Fruit fly (Drosophila melanogaster) whole organism, embryonic: Measurements from ENCODE around the gene Fnta.

ENCODE experiments used
- Aef1 ChIP-seq: fragments of 200-800 bp; sonication (Bioruptor generic); IDR thresholded peaks from 3 replicates; pipeline ENCODE4 v1.3.6; 2022; ENCODE audit warnings: missing biosample characterization, missing genetic modification characterization
- Asciz ChIP-seq: fragments of 200-800 bp; sonication (Bioruptor generic); optimal IDR thresholded peaks from 2 replicates; lab custom pipeline; 2017; ENCODE audit warnings: missing biosample characterization, mild to moderate bottlenecking, missing genetic modification characterization, missing genetic modification reagents
- Atf-2 ChIP-seq: fragments of 200-800 bp; sonication (Bioruptor generic); optimal IDR thresholded peaks from 2 replicates; lab custom pipeline; 2016; ENCODE audit warnings: missing biosample characterization, missing genetic modification characterization
- CG10209 ChIP-seq: fragments of 200-800 bp; sonication (Bioruptor generic); optimal IDR thresholded peaks from 3 replicates; lab custom pipeline; 2017; ENCODE audit warnings: missing biosample characterization, mild to moderate bottlenecking, missing genetic modification characterization, missing genetic modification reagents
- CG1024 ChIP-seq: fragments of 200-800 bp; sonication (Bioruptor generic); IDR thresholded peaks from 2 replicates; pipeline ENCODE4 v1.3.6; 2022; ENCODE audit warnings: missing biosample characterization, missing genetic modification characterization
- CG10543 ChIP-seq: fragments of 200-800 bp; sonication (Bioruptor generic); optimal IDR thresholded peaks from 3 replicates; lab custom pipeline; 2017; ENCODE audit warnings: missing biosample characterization, mild to moderate bottlenecking, missing genetic modification characterization, moderate library complexity
- CG10565 ChIP-seq: fragments of 200-800 bp; sonication (Bioruptor generic); optimal IDR thresholded peaks from 3 replicates; lab custom pipeline; 2016; ENCODE audit warnings: missing biosample characterization, mild to moderate bottlenecking, missing genetic modification characterization
- CG10654 ChIP-seq: fragments of 200-800 bp; sonication (Bioruptor generic); optimal IDR thresholded peaks from 2 replicates; lab custom pipeline; 2016; ENCODE audit warnings: missing biosample characterization, missing genetic modification characterization
- CG13123 ChIP-seq: fragments of 200-800 bp; sonication (Bioruptor generic); optimal IDR thresholded peaks from 2 replicates; lab custom pipeline; 2016; ENCODE audit warnings: missing biosample characterization, missing genetic modification characterization
- CG14014 ChIP-seq: fragments of 200-800 bp; sonication (Bioruptor generic); IDR thresholded peaks from 2 replicates; pipeline ENCODE4 v1.3.6; 2022; ENCODE audit warnings: missing biosample characterization, missing genetic modification characterization
- CG14667 ChIP-seq: fragments of 200-800 bp; sonication (Bioruptor generic); IDR thresholded peaks from 2 replicates; pipeline ENCODE4 v1.3.6; 2022; ENCODE audit warnings: missing biosample characterization, missing genetic modification characterization
- CG15269 ChIP-seq: fragments of 200-800 bp; sonication (Bioruptor generic); optimal IDR thresholded peaks from 2 replicates; lab custom pipeline; 2018; ENCODE audit warnings: missing biosample characterization, mild to moderate bottlenecking, missing genetic modification characterization, moderate library complexity
- CG15514 ChIP-seq: fragments of 200-800 bp; sonication (Bioruptor generic); optimal IDR thresholded peaks from 3 replicates; lab custom pipeline; 2017; ENCODE audit warnings: missing biosample characterization, missing genetic modification characterization, mild to moderate bottlenecking, moderate library complexity, missing genetic modification reagents
- CG2678 ChIP-seq: fragments of 200-800 bp; sonication (Bioruptor generic); optimal IDR thresholded peaks from 3 replicates; lab custom pipeline; 2019; ENCODE audit warnings: missing biosample characterization, mild to moderate bottlenecking, missing genetic modification characterization, moderate library complexity
- CG2712 ChIP-seq: fragments of 200-800 bp; optimal IDR thresholded peaks from 3 replicates; lab custom pipeline; 2019; ENCODE audit warnings: missing biosample characterization, mild to moderate bottlenecking, missing genetic modification characterization, moderate library complexity
- CG31224 ChIP-seq: fragments of 200-800 bp; sonication (Bioruptor generic); IDR thresholded peaks from 2 replicates; pipeline ENCODE4 v1.3.6; 2022; ENCODE audit warnings: missing biosample characterization, missing genetic modification characterization
- CG32532 ChIP-seq: fragments of 200-800 bp; sonication (Bioruptor generic); IDR thresholded peaks from 2 replicates; pipeline ENCODE4 v1.3.6; 2022; ENCODE audit warnings: missing biosample characterization, missing genetic modification characterization
- CG3847 ChIP-seq: fragments of 200-800 bp; sonication (Bioruptor generic); IDR thresholded peaks from 2 replicates; pipeline ENCODE4 v1.3.6; 2022; ENCODE audit warnings: missing biosample characterization, missing genetic modification characterization
- CG4360 ChIP-seq: fragments of 200-800 bp; sonication (Bioruptor generic); IDR thresholded peaks from 2 replicates; pipeline ENCODE4 v1.3.6; 2022; ENCODE audit warnings: missing biosample characterization, missing genetic modification characterization
- CG6689 ChIP-seq: fragments of 200-800 bp; sonication (Bioruptor generic); IDR thresholded peaks from 2 replicates; pipeline ENCODE4 v1.3.6; 2022; ENCODE audit warnings: missing biosample characterization, missing genetic modification characterization
- CG8290 ChIP-seq, 3 experiments: fragments of 200-800 bp; sonication (Bioruptor generic); optimal IDR thresholded peaks; 2 replicates each; lab custom pipeline; 2016 to 2019; ENCODE audit warnings: missing biosample characterization in 3 of 3, missing genetic modification characterization in 3 of 3, mild to moderate bottlenecking in 2 of 3, moderate library complexity in 1 of 3
- CG9727 ChIP-seq: fragments of 200-800 bp; sonication (Bioruptor generic); optimal IDR thresholded peaks from 3 replicates; lab custom pipeline; 2017; ENCODE audit warnings: missing biosample characterization, mild to moderate bottlenecking, missing genetic modification characterization
- CG9797 ChIP-seq: fragments of 200-800 bp; sonication (Bioruptor generic); optimal IDR thresholded peaks from 3 replicates; lab custom pipeline; 2018; ENCODE audit warnings: missing biosample characterization, mild to moderate bottlenecking, missing genetic modification characterization
- CG9817 ChIP-seq: fragments of 200-800 bp; sonication (Bioruptor generic); optimal IDR thresholded peaks from 2 replicates; lab custom pipeline; 2018; ENCODE audit warnings: missing biosample characterization, mild to moderate bottlenecking, missing genetic modification characterization, moderate library complexity
- D ChIP-seq, 2 experiments: fragments of 200-800 bp in 1 of 2; fragments of >200 bp in 1 of 2; sonication (Bioruptor generic) in 1 of 2; optimal IDR thresholded peaks; 2 replicates in 1 of 2; 3 replicates in 1 of 2; lab custom pipeline; 2017; ENCODE audit warnings: mild to moderate bottlenecking in 1 of 2, missing biosample characterization in 1 of 2, missing genetic modification characterization in 1 of 2, missing genetic modification reagents in 1 of 2
- Drgx ChIP-seq: fragments of 200-800 bp; sonication (Bioruptor generic); IDR thresholded peaks from 2 replicates; pipeline ENCODE4 v1.3.6; 2022; ENCODE audit warnings: missing biosample characterization, missing genetic modification characterization
- E2f1 ChIP-seq: fragments of 200-800 bp; sonication (Bioruptor generic); IDR thresholded peaks from 2 replicates; pipeline ENCODE4 v1.3.6; 2022; ENCODE audit warnings: missing biosample characterization, missing genetic modification characterization
- ERR ChIP-seq: fragments of 200-800 bp; sonication (Bioruptor generic); optimal IDR thresholded peaks from 2 replicates; lab custom pipeline; 2016; ENCODE audit warnings: missing biosample characterization, missing genetic modification characterization
- Ets97D ChIP-seq: fragments of 200-800 bp; sonication (Bioruptor generic); optimal IDR thresholded peaks from 3 replicates; lab custom pipeline; 2016; ENCODE audit warnings: missing biosample characterization, missing genetic modification characterization
- Fer2 ChIP-seq: fragments of 200-800 bp; sonication (Bioruptor generic); optimal IDR thresholded peaks from 2 replicates; lab custom pipeline; 2018; ENCODE audit warnings: missing biosample characterization, mild to moderate bottlenecking, missing genetic modification characterization, moderate library complexity
- H15 ChIP-seq: fragments of 200-800 bp; sonication (Bioruptor generic); IDR thresholded peaks from 3 replicates; pipeline ENCODE4 v1.3.6; 2022; ENCODE audit warnings: missing biosample characterization, missing genetic modification characterization
- Hey ChIP-seq: fragments of 200-800 bp; sonication (Bioruptor generic); optimal IDR thresholded peaks from 3 replicates; lab custom pipeline; 2018; ENCODE audit warnings: missing biosample characterization, mild to moderate bottlenecking, missing genetic modification characterization
- Hr39 ChIP-seq: fragments of >200 bp; optimal IDR thresholded peaks from 2 replicates; lab custom pipeline; 2017
- Vsx1 ChIP-seq: fragments of 200-800 bp; sonication (Bioruptor generic); optimal IDR thresholded peaks from 2 replicates; lab custom pipeline; 2017; ENCODE audit warnings: missing biosample characterization, mild to moderate bottlenecking, missing genetic modification characterization, missing genetic modification reagents
- chinmo ChIP-seq: fragments of 200-800 bp; sonication (Bioruptor generic); IDR thresholded peaks from 4 replicates; pipeline ENCODE4 v1.3.6; 2022; ENCODE audit warnings: missing biosample characterization, missing genetic modification characterization; ENCODE audit not compliant: partially characterized antibody
- esg ChIP-seq: fragments of 200-800 bp; sonication (Bioruptor generic); conservative IDR thresholded peaks from 2 replicates; pipeline ENCODE4 v1.3.6; 2022; ENCODE audit warnings: missing biosample characterization, missing genetic modification characterization
- fu2 ChIP-seq: fragments of 200-800 bp; sonication (Bioruptor generic); optimal IDR thresholded peaks from 2 replicates; lab custom pipeline; 2016; ENCODE audit warnings: missing biosample characterization, missing genetic modification characterization
- gcm2 ChIP-seq: fragments of 200-800 bp; sonication (Bioruptor generic); optimal IDR thresholded peaks from 2 replicates; lab custom pipeline; 2016; ENCODE audit warnings: missing biosample characterization, missing genetic modification characterization
- gro ChIP-seq: fragments of 200-800 bp; sonication (Bioruptor generic); optimal IDR thresholded peaks from 2 replicates; lab custom pipeline; 2016; ENCODE audit warnings: missing biosample characterization, missing genetic modification characterization
- lola ChIP-seq, 3 experiments: fragments of >200 bp in 2 of 3; fragments of 200-800 bp in 1 of 3; sonication (Bioruptor generic) in 1 of 3; optimal IDR thresholded peaks; 2 replicates each; lab custom pipeline; 2017 to 2019; ENCODE audit warnings: missing biosample characterization in 3 of 3, missing genetic modification characterization in 3 of 3, mild to moderate bottlenecking in 1 of 3, moderate library complexity in 1 of 3
- maf-S ChIP-seq: fragments of 200-800 bp; sonication (Bioruptor generic); optimal IDR thresholded peaks from 2 replicates; lab custom pipeline; 2016; ENCODE audit warnings: missing biosample characterization, missing genetic modification characterization
- mld ChIP-seq: fragments of 200-800 bp; sonication (Bioruptor generic); IDR thresholded peaks from 3 replicates; pipeline ENCODE4 v1.3.6; 2022; ENCODE audit warnings: missing biosample characterization, missing genetic modification characterization; ENCODE audit not compliant: partially characterized antibody
- pnt ChIP-seq: fragments of 200-800 bp; sonication (Bioruptor generic); optimal IDR thresholded peaks from 3 replicates; lab custom pipeline; 2016; ENCODE audit warnings: missing biosample characterization, missing genetic modification characterization
- pzg ChIP-seq: fragments of 200-800 bp; sonication (Bioruptor generic); optimal IDR thresholded peaks from 3 replicates; lab custom pipeline; 2018; ENCODE audit warnings: missing biosample characterization, mild to moderate bottlenecking, missing genetic modification characterization, moderate library complexity
- sens ChIP-seq: fragments of 200-800 bp; sonication (Bioruptor generic); peaks from one replicate; lab custom pipeline; 2016; ENCODE audit warnings: missing biosample characterization, missing genetic modification characterization
- ssp ChIP-seq: fragments of 200-800 bp; sonication (Bioruptor generic); IDR thresholded peaks from 2 replicates; pipeline ENCODE4 v1.3.6; 2022; ENCODE audit warnings: missing biosample characterization, missing genetic modification characterization
- tap ChIP-seq: fragments of 200-800 bp; optimal IDR thresholded peaks from 3 replicates; lab custom pipeline; 2019; ENCODE audit warnings: missing biosample characterization, mild to moderate bottlenecking, missing genetic modification characterization, moderate library complexity
- ttk ChIP-seq: fragments of 200-800 bp; sonication (Bioruptor generic); IDR thresholded peaks from 2 replicates; pipeline ENCODE4 v2.1.2; 2022; ENCODE audit warnings: missing biosample characterization, missing genetic modification characterization
- twi ChIP-seq: fragments of 200-800 bp; optimal IDR thresholded peaks from 2 replicates; lab custom pipeline; 2019; ENCODE audit warnings: missing biosample characterization, mild to moderate bottlenecking, missing genetic modification characterization, moderate library complexity
- unpg ChIP-seq: fragments of 200-800 bp; sonication (Bioruptor generic); optimal IDR thresholded peaks from 3 replicates; lab custom pipeline; 2018; ENCODE audit warnings: missing biosample characterization, mild to moderate bottlenecking, missing genetic modification characterization, moderate library complexity
- wek ChIP-seq: fragments of 200-800 bp; sonication (Bioruptor generic); optimal IDR thresholded peaks from 3 replicates; lab custom pipeline; 2018; ENCODE audit warnings: missing biosample characterization, mild to moderate bottlenecking, missing genetic modification characterization, moderate library complexity

The Fnta gene

dm6 chr2L:4797643-4798042 is 32.9 kb downstream of the Fnta start (continued):
- TF ChIP-seq gro: no peak
- TF ChIP-seq ssp (GFP tag; lab: Robert Waterston, UW): no peak
- TF ChIP-seq D (optimal IDR thresholded peaks at IDR 0.05; lab: Kevin White, UChicago): no peak
- no peak for TF ChIP-seq D (GFP tag; optimal IDR thresholded peaks at IDR 0.05; lab: Kevin White, UChicago)
- TF ChIP-seq chinmo (GFP tag; lab: Robert Waterston, UW): no peak
- TF ChIP-seq twi (tag; lab: Kevin White, UChicago): no peak
- no peak for TF ChIP-seq CG32532 (GFP tag; lab: Robert Waterston, UW)
- no peak for TF ChIP-seq CG4360 (GFP tag; lab: Robert Waterston, UW)
- TF ChIP-seq maf-S: no peak
- TF ChIP-seq Hr39 (lab: Kevin White, UChicago): no peak
- peak; percentile 73 for TF ChIP-seq Drgx (GFP tag; lab: Robert Waterston, UW)
- TF ChIP-seq CG10543 (GFP tag; lab: Kevin White, UChicago): no peak
- no peak for TF ChIP-seq Aef1 (GFP tag; lab: Robert Waterston, UW)
- no peak for TF ChIP-seq ERR (GFP tag; lab: Kevin White, UChicago)
- no peak for TF ChIP-seq CG1024 (GFP tag; lab: Robert Waterston, UW)
- peak; percentile 18 for TF ChIP-seq Asciz
- TF ChIP-seq E2f1 (GFP tag; lab: Robert Waterston, UW): no peak
- TF ChIP-seq wek (GFP tag; lab: Kevin White, UChicago): no peak
- no peak for TF ChIP-seq tap
- no peak for TF ChIP-seq CG10565 (GFP tag; lab: Kevin White, UChicago)
- TF ChIP-seq CG6689 (GFP tag; lab: Robert Waterston, UW): 0 out of 2 replicates have a peak, but pooled peaks have one; percentile 34
- TF ChIP-seq gcm2 (GFP tag; lab: Kevin White, UChicago): no peak
- no peak for TF ChIP-seq mld (GFP tag; lab: Robert Waterston, UW)
- TF ChIP-seq Hey (tag; lab: Kevin White, UChicago): no peak
- TF ChIP-seq CG3847 (GFP tag; lab: Robert Waterston, UW): no peak
- peak; percentile 30 for TF ChIP-seq CG2678 (tag; lab: Kevin White, UChicago)
- no peak for TF ChIP-seq ttk (GFP tag; lab: Robert Waterston, UW)
- TF ChIP-seq CG13123: no peak
- peak; percentile 59 for TF ChIP-seq sens
- no peak for TF ChIP-seq CG15514
- TF ChIP-seq H15 (GFP tag; lab: Robert Waterston, UW): no peak
- TF ChIP-seq CG9797 (GFP tag; lab: Kevin White, UChicago): no peak
- no peak for TF ChIP-seq Atf-2 (GFP tag; lab: Kevin White, UChicago)
- TF ChIP-seq CG8290 (GFP tag; optimal IDR thresholded peaks at IDR 0.05; lab: Kevin White, UChicago): no peak
- TF ChIP-seq CG8290 (tag; optimal IDR thresholded peaks at IDR 0.05; lab: Kevin White, UChicago): no peak
- no peak for TF ChIP-seq Vsx1 (GFP tag; lab: Kevin White, UChicago)
- TF ChIP-seq CG10209 (GFP tag; lab: Kevin White, UChicago): no peak
- TF ChIP-seq CG15269: no peak
- TF ChIP-seq CG31224 (GFP tag; lab: Robert Waterston, UW): no peak
- TF ChIP-seq CG10654 (GFP tag; lab: Kevin White, UChicago): no peak
- no peak for TF ChIP-seq CG14014 (GFP tag; lab: Robert Waterston, UW)
- TF ChIP-seq CG14667 (GFP tag; lab: Robert Waterston, UW): no peak
- no peak for TF ChIP-seq esg (GFP tag; lab: Robert Waterston, UW)
- TF ChIP-seq pzg: no peak
- no peak for TF ChIP-seq CG9817 (tag; lab: Kevin White, UChicago)
- TF ChIP-seq CG9727: no peak
- no peak for TF ChIP-seq unpg (GFP tag; lab: Kevin White, UChicago)
- peak; percentile 51 for TF ChIP-seq CG2712
- TF ChIP-seq Ets97D: no peak
- TF ChIP-seq lola (GFP tag; optimal IDR thresholded peaks at IDR 0.05; lab: Kevin White, UChicago): peak in 1 of 3 experiments; percentile 26
- TF ChIP-seq fu2 (GFP tag; lab: Kevin White, UChicago): no peak
- TF ChIP-seq pnt (GFP tag; lab: Kevin White, UChicago): no peak
- TF ChIP-seq Fer2: no peak
